Worm (Caenorhabditis elegans): ENCODE results near the gene dmsr-11.

The dmsr-11 gene

ce11 chrV:6838599-6838998, 34.7 kb upstream of the dmsr-11 start, which contains the start of gene T15B7.15 (continued):
- peak; percentile 8 for TF ChIP-seq sma-9 (GFP tag; optimal IDR thresholded peaks at IDR 0.05)
- TF ChIP-seq sma-9 (tag; optimal IDR thresholded peaks at IDR 0.05): no peak
- TF ChIP-seq unc-55 (GFP tag; optimal IDR thresholded peaks at IDR 0.05): peak; percentile 81
- TF ChIP-seq Y55F3AM.14 (GFP tag; optimal IDR thresholded peaks at IDR 0.05): no peak
- no peak for TF ChIP-seq unc-62 (GFP tag; optimal IDR thresholded peaks at IDR 0.05)
- TF ChIP-seq aly-2 (tag; optimal IDR thresholded peaks at IDR 0.05): no peak
- no peak for TF ChIP-seq alr-1 (tag; optimal IDR thresholded peaks at IDR 0.05)
- TF ChIP-seq blmp-1 (tag; optimal IDR thresholded peaks at IDR 0.05; ENCODE audit: insufficient read depth): no peak
- no peak for TF ChIP-seq crh-2 (tag; optimal IDR thresholded peaks at IDR 0.05)
- no peak for TF ChIP-seq sem-4 (tag; optimal IDR thresholded peaks at IDR 0.05)
- TF ChIP-seq zag-1 (tag; optimal IDR thresholded peaks at IDR 0.05): no peak

ce11 chrV:6836036-6836435, 32.1 kb upstream of the dmsr-11 start:
- no peak for TF ChIP-seq nhr-12 (tag; optimal IDR thresholded peaks at IDR 0.05)

ce11 chrV:6835242-6835641, 31.4 kb upstream of the dmsr-11 start, which contains the start of the genes T15B7.14 and col-143:
T15B7.14 (minus strand) TSS chrV:6835342.
col-143 (plus strand) TSS chrV:6835635.
- no peak for TF ChIP-seq F13H6.1 (tag; optimal IDR thresholded peaks at IDR 0.05)
- TF ChIP-seq lsy-2 (tag; optimal IDR thresholded peaks at IDR 0.05): no peak
- no peak for TF ChIP-seq egl-27 (tag; optimal IDR thresholded peaks at IDR 0.05)
- no peak for TF ChIP-seq zag-1 (tag; optimal IDR thresholded peaks at IDR 0.05)
- no peak for TF ChIP-seq snpc-4 (tag; optimal IDR thresholded peaks at IDR 0.05)
- TF ChIP-seq sma-3 (GFP tag; optimal IDR thresholded peaks at IDR 0.05): no peak
- TF ChIP-seq elt-1 (tag; optimal IDR thresholded peaks at IDR 0.05): no peak
- no peak for TF ChIP-seq mdl-1 (tag; optimal IDR thresholded peaks at IDR 0.05)
- no peak for TF ChIP-seq sma-9 (GFP tag; optimal IDR thresholded peaks at IDR 0.05)
- no peak for TF ChIP-seq sma-9 (tag; optimal IDR thresholded peaks at IDR 0.05)
- TF ChIP-seq gmeb-1 (tag; optimal IDR thresholded peaks at IDR 0.05): no peak
- no peak for TF ChIP-seq nhr-237 (tag; optimal IDR thresholded peaks at IDR 0.05)
- TF ChIP-seq ztf-1 (GFP tag; conservative IDR thresholded peaks at IDR 0.05): no peak
- no peak for TF ChIP-seq ama-1 (optimal IDR thresholded peaks at IDR 0.05)
- TF ChIP-seq nhr-25 (tag; optimal IDR thresholded peaks at IDR 0.05): no peak
- TF ChIP-seq Y55F3AM.14 (GFP tag; optimal IDR thresholded peaks at IDR 0.05): no peak
- no peak for TF ChIP-seq R02D3.7 (tag; optimal IDR thresholded peaks at IDR 0.05)

ce11 chrV:6831539-6831938, 27.6 kb upstream of the dmsr-11 start:
- TF ChIP-seq crh-2 (tag; optimal IDR thresholded peaks at IDR 0.05) (no peak), unc-55 (GFP tag; optimal IDR thresholded peaks at IDR 0.05) (no peak)

- TF ChIP-seq sma-3 (GFP tag; optimal IDR thresholded peaks at IDR 0.05): peak; percentile 8
- TF ChIP-seq skn-1 (tag; optimal IDR thresholded peaks at IDR 0.05): no peak
- TF ChIP-seq lin-13 (GFP tag; optimal IDR thresholded peaks at IDR 0.05): no peak
Observed at ce11 chrV:6830755-6831227, 26.9 kb upstream of the dmsr-11 start, which contains the start of gene col-142. col-142 (plus strand) TSS chrV:6831177.

- TF ChIP-seq snpc-4 (tag; optimal IDR thresholded peaks at IDR 0.05): no peak
- no peak for TF ChIP-seq elt-1 (tag; optimal IDR thresholded peaks at IDR 0.05)
- TF ChIP-seq nhr-129 (tag; optimal IDR thresholded peaks at IDR 0.05): no peak
- TF ChIP-seq nhr-10 (tag; optimal IDR thresholded peaks at IDR 0.05): no peak
- no peak for TF ChIP-seq lsy-2 (tag; optimal IDR thresholded peaks at IDR 0.05)
- no peak for TF ChIP-seq unc-39 (tag; optimal IDR thresholded peaks at IDR 0.05)
- TF ChIP-seq unc-55 (GFP tag; optimal IDR thresholded peaks at IDR 0.05): no peak
- TF ChIP-seq ztf-4 (tag; optimal IDR thresholded peaks at IDR 0.05): no peak
- no peak for TF ChIP-seq nhr-25 (tag; optimal IDR thresholded peaks at IDR 0.05)
- no peak for TF ChIP-seq skn-1 (tag; optimal IDR thresholded peaks at IDR 0.05)
- no peak for TF ChIP-seq nhr-12 (tag; optimal IDR thresholded peaks at IDR 0.05)
- no peak for TF ChIP-seq blmp-1 (tag; optimal IDR thresholded peaks at IDR 0.05; ENCODE audit: insufficient read depth)
- no peak for TF ChIP-seq crh-2 (tag; optimal IDR thresholded peaks at IDR 0.05)
- TF ChIP-seq zag-1 (tag; optimal IDR thresholded peaks at IDR 0.05): no peak
- no peak for TF ChIP-seq R02D3.7 (tag; optimal IDR thresholded peaks at IDR 0.05)
- TF ChIP-seq ama-1 (optimal IDR thresholded peaks at IDR 0.05): no peak
- TF ChIP-seq egl-27 (tag; optimal IDR thresholded peaks at IDR 0.05): no peak
- no peak for TF ChIP-seq nhr-11 (tag; optimal IDR thresholded peaks at IDR 0.05)
- TF ChIP-seq mbf-1 (tag; optimal IDR thresholded peaks at IDR 0.05): no peak
- TF ChIP-seq C34F6.9 (tag; optimal IDR thresholded peaks at IDR 0.05): no peak
Observed at ce11 chrV:6830075-6830474, 26.2 kb upstream of the dmsr-11 start.
